Worm (Caenorhabditis elegans) whole organism, L4 larva: ENCODE measurements around the gene prmn-1.

ENCODE experiments used
- unc-62 ChIP-seq, 3 experiments: fragments of 150-350 bp in 1 of 3; sonication (generic microtip); optimal IDR thresholded peaks in 2 of 3; peaks in 1 of 3; 1 replicate in 1 of 3; 2 replicates in 2 of 3; lab custom pipeline; 2014 to 2017; ENCODE audit warnings: missing biosample characterization in 3 of 3, missing genetic modification characterization in 3 of 3, missing genetic modification reagents in 3 of 3, missing genotype in 1 of 3
- zag-1 ChIP-seq: fragments of 150-350 bp; optimal IDR thresholded peaks from 2 replicates; lab custom pipeline; 2014; ENCODE audit warnings: missing biosample characterization, missing genetic modification characterization
- ztf-11 ChIP-seq: fragments of 150-350 bp; optimal IDR thresholded peaks from 2 replicates; lab custom pipeline; 2014; ENCODE audit warnings: missing biosample characterization, missing genetic modification characterization

- TF ChIP-seq zag-1 (tag; lab: Kevin White, UChicago) (no peak), unc-62 (GFP tag; optimal IDR thresholded peaks at IDR 0.05 in 1 of 2; lab: Kevin White, UChicago) (no peak), unc-62 (tag; optimal IDR thresholded peaks at IDR 0.05; lab: Kevin White, UChicago) (no peak), ztf-11 (tag; lab: Kevin White, UChicago) (no peak)
Measured at ce11 chrX:11368845-11369244, 16.0 kb upstream of the prmn-1 start.
